Worm (Caenorhabditis elegans) whole organism, L2 larva: ENCODE data around the gene K10H10.5.

Experiments used
- F13H6.1 ChIP-seq: sonication (generic microtip); optimal IDR thresholded peaks from 2 replicates; lab custom pipeline; 2016; ENCODE audit warnings: missing genetic modification characterization, missing compliant biosample characterization
- blmp-1 ChIP-seq: sonication (generic microtip); optimal IDR thresholded peaks from 2 replicates; lab custom pipeline; 2017; ENCODE audit warnings: missing genetic modification characterization, mild to moderate bottlenecking, missing compliant biosample characterization, antibody characterized with exemption, moderate library complexity; ENCODE audit not compliant: insufficient read depth
- ceh-16 ChIP-seq: fragments of 150-350 bp; optimal IDR thresholded peaks from 2 replicates; lab custom pipeline; 2014; ENCODE audit warnings: missing biosample characterization, missing genetic modification characterization
- crh-2 ChIP-seq: sonication (generic microtip); optimal IDR thresholded peaks from 2 replicates; lab custom pipeline; 2017; ENCODE audit warnings: missing biosample characterization, missing genetic modification characterization
- fos-1 ChIP-seq: fragments of 150-350 bp; optimal IDR thresholded peaks from 2 replicates; lab custom pipeline; 2014; ENCODE audit warnings: missing biosample characterization, missing genetic modification characterization
- lin-13 ChIP-seq: fragments of 150-350 bp; optimal IDR thresholded peaks from 2 replicates; lab custom pipeline; 2014; ENCODE audit warnings: missing biosample characterization, missing genetic modification reagents, missing genetic modification characterization
- mab-5 ChIP-seq: fragments of 150-350 bp; optimal IDR thresholded peaks from 2 replicates; lab custom pipeline; 2014; ENCODE audit warnings: missing biosample characterization, missing genetic modification characterization
- nhr-11 ChIP-seq: fragments of 150-350 bp; optimal IDR thresholded peaks from 2 replicates; lab custom pipeline; 2014; ENCODE audit warnings: missing biosample characterization, missing genetic modification characterization
- nhr-23 ChIP-seq: fragments of 150-350 bp; optimal IDR thresholded peaks from 2 replicates; lab custom pipeline; 2014; ENCODE audit warnings: missing biosample characterization, missing genetic modification reagents, missing genetic modification characterization
- nhr-77 ChIP-seq: fragments of 150-350 bp; optimal IDR thresholded peaks from 2 replicates; lab custom pipeline; 2014; ENCODE audit warnings: missing biosample characterization, missing genetic modification characterization
- unc-62 ChIP-seq: fragments of 150-350 bp; optimal IDR thresholded peaks from 2 replicates; lab custom pipeline; 2014; ENCODE audit warnings: missing biosample characterization, missing genetic modification reagents, missing genetic modification characterization
- ztf-4 ChIP-seq: fragments of 150-350 bp; optimal IDR thresholded peaks from 2 replicates; lab custom pipeline; 2014; ENCODE audit warnings: missing biosample characterization, missing genetic modification characterization

DNA sequence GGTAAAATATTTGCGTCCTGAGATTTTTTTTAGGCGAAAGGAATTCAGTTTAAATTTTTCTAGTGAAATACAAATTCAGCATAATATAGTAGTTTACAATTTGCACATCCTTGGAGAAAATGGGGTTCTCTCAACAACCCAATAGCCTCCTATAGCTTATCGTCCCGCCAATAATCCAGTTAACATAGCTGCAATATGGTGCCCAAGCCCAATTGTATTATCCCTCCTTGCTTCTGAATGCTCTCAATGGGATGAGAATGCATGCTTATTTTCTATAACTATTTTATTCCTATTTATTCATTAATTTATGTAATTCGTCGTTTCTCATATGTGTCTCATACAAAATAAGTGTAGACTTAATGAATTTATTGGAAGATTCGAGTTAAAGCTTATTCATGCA, 31.5 kb upstream of the K10H10.5 start:
- TF ChIP-seq blmp-1 (tag; lab: Kevin White, UChicago) (no peak), nhr-77 (tag; lab: Kevin White, UChicago) (no peak), lin-13 (GFP tag; lab: Kevin White, UChicago) (no peak), nhr-11 (tag; lab: Kevin White, UChicago) (no peak), unc-62 (GFP tag; lab: Kevin White, UChicago) (no peak), crh-2 (no peak), ztf-4 (tag; lab: Kevin White, UChicago) (no peak), F13H6.1 (no peak), mab-5 (tag; lab: Kevin White, UChicago) (no peak), nhr-23 (tag; lab: Kevin White, UChicago) (no peak), ceh-16 (tag; lab: Kevin White, UChicago) (no peak), fos-1 (tag; lab: Kevin White, UChicago) (no peak)
